Worm (Caenorhabditis elegans): Measurements from ENCODE around the gene F40G12.10.

ce11 chrV:14254221-14254620, 29.1 kb upstream of the F40G12.10 start, which contains the start of gene K02E11.7:
- TF ChIP-seq ceh-39 (tag; optimal IDR thresholded peaks at IDR 0.05) (no peak), ztf-11 (tag; optimal IDR thresholded peaks at IDR 0.05) (no peak), unc-39 (tag; optimal IDR thresholded peaks at IDR 0.05) (no peak), drap-1 (GFP tag; optimal IDR thresholded peaks at IDR 0.05) (no peak), mab-5 (tag; optimal IDR thresholded peaks at IDR 0.05) (no peak), pha-4 (tag; optimal IDR thresholded peaks at IDR 0.05) (no peak), nhr-76 (tag; optimal IDR thresholded peaks at IDR 0.05) (no peak)

All from whole organism, mixed stage, embryonic.